Fruit fly (Drosophila melanogaster): ENCODE results near the gene rho.

Gene rho

DNA sequence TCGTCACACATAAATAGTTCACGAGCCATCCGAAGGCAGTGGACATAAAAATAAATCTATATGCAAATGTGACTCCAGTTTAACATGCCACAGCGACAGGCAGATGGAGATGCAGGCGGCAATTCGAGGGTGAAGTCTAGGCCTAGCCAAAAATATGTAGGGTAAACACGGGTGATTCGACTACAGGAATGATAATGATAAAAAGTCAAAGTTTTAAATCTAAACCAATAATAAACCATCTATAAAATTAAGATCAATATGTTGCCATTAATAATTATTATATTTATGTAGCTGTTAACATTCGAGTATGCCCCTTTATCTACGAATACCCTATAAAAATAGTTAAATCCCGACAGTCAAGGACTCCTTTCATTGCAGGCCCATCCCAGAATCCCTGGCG lies 42.7 kb upstream of the rho start (continued):
- TF ChIP-seq crp (GFP tag; optimal IDR thresholded peaks at IDR 0.05) (no peak), Nf-YB (GFP tag; optimal IDR thresholded peaks at IDR 0.05) (no peak), Doc2 (GFP tag; IDR thresholded peaks at IDR 0.05) (no peak), fd64A (GFP tag; optimal IDR thresholded peaks at IDR 0.05) (no peak), inv (GFP tag; IDR thresholded peaks at IDR 0.05; ENCODE audit: partially characterized antibody) (no peak), Dfd (GFP tag; optimal IDR thresholded peaks at IDR 0.05) (no peak), CG2712 (tag; optimal IDR thresholded peaks at IDR 0.05) (peak; percentile 39), CG1603 (tag; optimal IDR thresholded peaks at IDR 0.05) (peak; percentile 5), psq (GFP tag; optimal IDR thresholded peaks at IDR 0.05) (no peak), CG6175 (GFP tag; IDR thresholded peaks at IDR 0.05) (no peak), CG6689 (GFP tag; IDR thresholded peaks at IDR 0.05) (0 out of 2 replicates have a peak, but pooled peaks have one; percentile 5), tap (tag; optimal IDR thresholded peaks at IDR 0.05) (no peak), Gsc (GFP tag; IDR thresholded peaks at IDR 0.05) (no peak), Vsx1 (GFP tag; optimal IDR thresholded peaks at IDR 0.05) (no peak), ato (GFP tag; IDR thresholded peaks at IDR 0.05; ENCODE audit: partially characterized antibody) (no peak), slou (GFP tag; optimal IDR thresholded peaks at IDR 0.05) (no peak), chif (GFP tag; optimal IDR thresholded peaks at IDR 0.05) (no peak), D19B (GFP tag; optimal IDR thresholded peaks at IDR 0.05) (no peak), ttk (GFP tag; IDR thresholded peaks at IDR 0.05) (no peak), Chrac-16 (GFP tag; optimal IDR thresholded peaks at IDR 0.05) (no peak), az2 (GFP tag; optimal IDR thresholded peaks at IDR 0.05) (no peak), bowl (GFP tag; IDR thresholded peaks at IDR 0.05) (no peak), CG4617 (GFP tag; optimal IDR thresholded peaks at IDR 0.05; ENCODE audit: borderline replicate concordance) (no peak), CG2889 (GFP tag; IDR thresholded peaks at IDR 0.05) (no peak), Hmr (GFP tag; optimal IDR thresholded peaks at IDR 0.05) (no peak), CG7271 (tag; optimal IDR thresholded peaks at IDR 0.05) (peak; percentile 26), CG4404 (GFP tag; IDR thresholded peaks at IDR 0.05) (peak; percentile 42; the same call in 1 of the 2 replicates), Hr51 (GFP tag; optimal IDR thresholded peaks at IDR 0.05) (no peak), CG1529 (GFP tag; optimal IDR thresholded peaks at IDR 0.05) (no peak), lbe (GFP tag; optimal IDR thresholded peaks at IDR 0.05) (no peak), Meics (GFP tag; optimal IDR thresholded peaks at IDR 0.05) (no peak), CG10959 (GFP tag; IDR thresholded peaks at IDR 0.05) (no peak), CG15514 (GFP tag; optimal IDR thresholded peaks at IDR 0.05) (no peak), dm (GFP tag; optimal IDR thresholded peaks at IDR 0.05) (no peak), unpg (GFP tag; optimal IDR thresholded peaks at IDR 0.05) (no peak), Blimp-1 (GFP tag; optimal IDR thresholded peaks at IDR 0.05) (peak; percentile 43), CG18619 (GFP tag; optimal IDR thresholded peaks at IDR 0.05) (no peak), exex (tag; optimal IDR thresholded peaks at IDR 0.05) (no peak), sc (optimal IDR thresholded peaks at IDR 0.05) (no peak), sc (GFP tag; optimal IDR thresholded peaks at IDR 0.05) (no peak), maf-S (GFP tag; optimal IDR thresholded peaks at IDR 0.05) (no peak), CG14860 (GFP tag; IDR thresholded peaks at IDR 0.05; ENCODE audit: partially characterized antibody) (no peak), bigmax (GFP tag; optimal IDR thresholded peaks at IDR 0.05) (no peak), CG15696 (tag; optimal IDR thresholded peaks at IDR 0.05) (no peak), CG9727 (GFP tag; optimal IDR thresholded peaks at IDR 0.05) (no peak), grau (tag; optimal IDR thresholded peaks at IDR 0.05) (no peak), CG8478 (optimal IDR thresholded peaks at IDR 0.05) (no peak), klu (GFP tag; IDR thresholded peaks at IDR 0.05) (no peak), usp (GFP tag; optimal IDR thresholded peaks at IDR 0.05) (no peak), Eip74EF (GFP tag; optimal IDR thresholded peaks at IDR 0.05) (no peak), zfh1 (GFP tag; IDR thresholded peaks at IDR 0.05) (peak; percentile 63; the same call in 2 of the 3 replicates)
